Worm (Caenorhabditis elegans) whole organism, L1 larva: ENCODE data around the gene F36G3.3.

Experiments
- nhr-90 ChIP-seq: sonication (generic microtip); optimal IDR thresholded peaks from 2 replicates; lab custom pipeline; 2016; ENCODE audit warnings: mild to moderate bottlenecking, missing genetic modification characterization, missing compliant biosample characterization; ENCODE audit not compliant: poor library complexity
- skn-1 ChIP-seq: fragments of 150-350 bp; optimal IDR thresholded peaks from 2 replicates; lab custom pipeline; 2014; ENCODE audit warnings: missing biosample characterization, missing genetic modification characterization

ce11 chrX:9796063-9796462, 2.6 kb upstream of the F36G3.3 start:
- no peak for TF ChIP-seq nhr-90 (tag; lab: Kevin White, UChicago)
- no peak for TF ChIP-seq skn-1
